Worm (Caenorhabditis elegans) whole organism, midembryonic: ENCODE measurements around the gene msp-65.
"Not testable (repeated sequence)": the region's sequence is repeated elsewhere in the genome, so short reads cannot be mapped to it uniquely, and the experiment has no call there.

Experiments
- T22C8.4 ChIP-seq: fragments of 200-800 bp; sonication (Bioruptor generic); IDR thresholded peaks from 2 replicates; pipeline ENCODE4 v1.3.6; 2022; ENCODE audit warnings: missing genetic modification characterization, missing compliant biosample characterization
- cog-1 ChIP-seq: sonication (generic microtip); optimal IDR thresholded peaks from 2 replicates; lab custom pipeline; 2016; ENCODE audit warnings: missing genetic modification characterization, missing compliant biosample characterization
- flt-1 ChIP-seq: fragments of 200-800 bp; sonication (Bioruptor generic); IDR thresholded peaks from 2 replicates; pipeline ENCODE4 v1.3.6; 2022; ENCODE audit warnings: missing genetic modification characterization, missing compliant biosample characterization
- klf-2 ChIP-seq: fragments of 200-800 bp; sonication (Bioruptor generic); conservative IDR thresholded peaks from 2 replicates; pipeline ENCODE4 v1.3.6; 2022; ENCODE audit warnings: missing genetic modification reagents, missing genetic modification characterization, missing compliant biosample characterization
- med-1 ChIP-seq: sonication (generic microtip); optimal IDR thresholded peaks from 2 replicates; lab custom pipeline; 2017; ENCODE audit warnings: missing genetic modification characterization, mild to moderate bottlenecking, missing compliant biosample characterization, antibody characterized with exemption, missing genetic modification reagents; ENCODE audit not compliant: insufficient read depth
- ref-1 ChIP-seq: fragments of 200-800 bp; sonication (Bioruptor generic); conservative IDR thresholded peaks from 2 replicates; pipeline ENCODE4 v1.3.6; 2022; ENCODE audit warnings: missing genetic modification reagents, missing genetic modification characterization, missing compliant biosample characterization
- tab-1 ChIP-seq: fragments of 200-800 bp; sonication (Bioruptor generic); IDR thresholded peaks from 2 replicates; pipeline ENCODE4 v1.3.6; 2022; ENCODE audit warnings: missing genetic modification characterization, missing compliant biosample characterization
- ztf-23 ChIP-seq: fragments of 200-800 bp; sonication (Bioruptor generic); IDR thresholded peaks from 2 replicates; pipeline ENCODE4 v1.3.6; 2022; ENCODE audit warnings: missing genetic modification reagents, missing genetic modification characterization, missing compliant biosample characterization
- ztf-29 ChIP-seq: fragments of 200-800 bp; sonication (Bioruptor generic); IDR thresholded peaks from 2 replicates; pipeline ENCODE4 v1.3.6; 2022; ENCODE audit warnings: missing genetic modification reagents, missing genetic modification characterization, missing compliant biosample characterization

Gene msp-65

ce11 chrIV:5318835-5319303 lies 2.5 kb downstream of the msp-65 start, which contains the start of gene slc-46A:
slc-46A (plus strand) TSS chrIV:5319253.
- no peak for TF ChIP-seq T22C8.4 (GFP tag; lab: Robert Waterston, UW)
- no peak for TF ChIP-seq tab-1 (GFP tag; lab: Robert Waterston, UW)
- TF ChIP-seq flt-1 (GFP tag; lab: Robert Waterston, UW) = no peak
- no peak for TF ChIP-seq cog-1 (tag; lab: Kevin White, UChicago)
- no peak for TF ChIP-seq ztf-29 (GFP tag; lab: Robert Waterston, UW)
- TF ChIP-seq med-1 (GFP tag; lab: Kevin White, UChicago) = no peak

DNA sequence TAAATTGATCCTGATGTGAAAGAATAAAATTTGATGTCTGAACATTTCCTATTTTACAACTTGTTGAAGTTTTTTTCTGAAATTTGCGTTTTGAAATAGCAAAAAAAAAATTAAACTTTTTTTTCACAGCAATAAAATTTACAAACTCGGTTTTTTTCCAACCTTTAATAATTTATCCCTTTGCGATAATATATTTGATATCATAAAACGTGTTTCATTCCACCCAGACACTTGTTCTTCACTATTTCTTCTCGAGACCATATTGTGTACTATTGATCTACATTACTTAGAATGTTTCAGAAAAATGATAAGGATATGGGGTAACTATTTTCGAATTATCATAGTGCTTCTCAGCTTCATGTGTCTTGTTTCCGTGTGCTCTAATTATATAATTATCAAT lies 9.8 kb downstream of the msp-65 start, which contains the start of gene Y4C6B.4:
Y4C6B.4 (plus strand) TSS at position 301 of the 400 bp plus-strand sequence.
- TF ChIP-seq tab-1 (GFP tag; lab: Robert Waterston, UW) (no peak), klf-2 (GFP tag; lab: Robert Waterston, UW) (no peak), ref-1 (GFP tag; lab: Robert Waterston, UW) (no peak), med-1 (GFP tag; lab: Kevin White, UChicago) (no peak), flt-1 (GFP tag; lab: Robert Waterston, UW) (no peak), cog-1 (tag; lab: Kevin White, UChicago) (no peak), T22C8.4 (GFP tag; lab: Robert Waterston, UW) (no peak), ztf-29 (GFP tag; lab: Robert Waterston, UW) (no peak), ztf-23 (GFP tag; lab: Robert Waterston, UW) (no peak)

DNA sequence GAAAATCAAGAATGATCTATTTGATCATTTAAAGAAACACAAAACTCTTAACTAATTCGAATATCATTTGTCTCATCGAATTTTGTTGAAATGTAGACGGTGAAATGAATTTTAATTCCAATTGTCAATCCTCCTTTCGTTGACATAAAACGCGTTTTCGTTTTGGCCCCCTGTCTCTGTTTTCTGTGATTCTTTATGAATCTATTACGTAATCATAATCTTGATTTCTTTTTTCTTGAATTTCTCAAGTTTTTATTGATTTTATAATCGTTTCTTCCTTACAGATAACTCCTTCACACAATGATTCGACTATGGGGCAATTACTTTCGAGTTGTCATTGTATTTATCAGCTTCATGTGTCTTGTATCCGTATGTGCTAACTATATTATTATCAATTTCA lies 15.9 kb downstream of the msp-65 start, which contains the start of gene Y4C6B.3:
Y4C6B.3 (plus strand) TSS at position 301 of the 400 bp plus-strand sequence.
- no peak for TF ChIP-seq klf-2 (GFP tag; lab: Robert Waterston, UW)
- no peak for TF ChIP-seq tab-1 (GFP tag; lab: Robert Waterston, UW)
- TF ChIP-seq ztf-29 (GFP tag; lab: Robert Waterston, UW) = no peak
- TF ChIP-seq T22C8.4 (GFP tag; lab: Robert Waterston, UW) = no peak
- TF ChIP-seq med-1 (GFP tag; lab: Kevin White, UChicago) = no peak
- TF ChIP-seq cog-1 (tag; lab: Kevin White, UChicago) = no peak
- no peak for TF ChIP-seq flt-1 (GFP tag; lab: Robert Waterston, UW)
- TF ChIP-seq ref-1 (GFP tag; lab: Robert Waterston, UW) = no peak
- no peak for TF ChIP-seq ztf-23 (GFP tag; lab: Robert Waterston, UW)

ce11 chrIV:5333484-5333883 lies 17.2 kb downstream of the msp-65 start:
- no peak for TF ChIP-seq T22C8.4 (GFP tag; lab: Robert Waterston, UW)
- no peak for TF ChIP-seq med-1 (GFP tag; lab: Kevin White, UChicago)
- TF ChIP-seq tab-1 (GFP tag; lab: Robert Waterston, UW) = no peak
- no peak for TF ChIP-seq ztf-29 (GFP tag; lab: Robert Waterston, UW)
- TF ChIP-seq ztf-23 (GFP tag; lab: Robert Waterston, UW) = no peak

DNA sequence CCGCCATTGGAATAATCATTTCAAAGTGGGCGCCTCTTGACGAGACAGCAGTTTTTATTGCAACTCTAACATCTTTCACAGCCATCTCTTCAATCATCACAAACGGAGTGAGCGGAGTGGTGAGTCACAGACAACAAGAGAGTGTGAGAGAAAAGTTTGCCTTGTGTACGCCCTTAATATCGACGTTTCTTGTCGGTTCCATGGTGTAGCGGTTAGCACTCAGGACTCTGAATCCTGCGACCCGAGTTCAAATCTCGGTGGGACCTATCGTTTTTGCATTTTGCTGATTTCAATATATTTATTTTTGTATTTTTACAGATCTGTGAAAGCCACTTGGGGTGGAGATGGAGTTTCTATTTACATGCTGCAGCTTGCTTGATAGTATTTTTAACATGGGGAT lies 18.2 kb downstream of the msp-65 start:
- TF ChIP-seq tab-1 (GFP tag; lab: Robert Waterston, UW) (no peak), T22C8.4 (GFP tag; lab: Robert Waterston, UW) (no peak), med-1 (GFP tag; lab: Kevin White, UChicago) (no peak), ztf-29 (GFP tag; lab: Robert Waterston, UW) (0 out of 2 replicates have a peak, but pooled peaks have one; percentile 50), flt-1 (GFP tag; lab: Robert Waterston, UW) (no peak; the same call in 1 of the 2 replicates), ztf-23 (GFP tag; lab: Robert Waterston, UW) (peak; percentile 85)

ce11 chrIV:5337649-5338048 lies 21.3 kb downstream of the msp-65 start:
- TF ChIP-seq klf-2 (GFP tag; lab: Robert Waterston, UW) = no peak

DNA sequence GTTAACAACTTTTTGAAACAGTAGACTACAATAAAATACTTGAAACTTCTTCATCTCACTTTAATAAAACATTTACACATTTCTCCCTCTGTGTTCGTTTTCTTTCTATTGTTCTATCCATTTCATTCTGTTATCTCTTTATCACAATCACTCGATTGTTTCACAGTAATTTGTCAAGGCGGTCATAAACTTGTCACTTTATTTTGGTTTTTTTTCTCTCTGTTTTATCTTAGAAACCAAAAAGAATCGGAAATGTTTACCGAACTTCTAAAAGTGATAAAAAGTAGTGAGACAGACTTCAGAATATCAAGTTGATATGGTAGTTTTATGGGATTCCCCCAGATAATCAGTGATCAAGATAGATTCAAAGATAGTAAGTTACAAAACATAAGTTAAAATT lies 22.9 kb downstream of the msp-65 start, which contains the start of gene Y4C6B.2:
Y4C6B.2 (plus strand) TSS at position 320 of the 400 bp plus-strand sequence.
- TF ChIP-seq ref-1 (GFP tag; lab: Robert Waterston, UW) (no peak), tab-1 (GFP tag; lab: Robert Waterston, UW) (no peak), cog-1 (tag; lab: Kevin White, UChicago) (no peak), klf-2 (GFP tag; lab: Robert Waterston, UW) (no peak), ztf-23 (GFP tag; lab: Robert Waterston, UW) (no peak), T22C8.4 (GFP tag; lab: Robert Waterston, UW) (no peak), med-1 (GFP tag; lab: Kevin White, UChicago) (no peak), flt-1 (GFP tag; lab: Robert Waterston, UW) (no peak), ztf-29 (GFP tag; lab: Robert Waterston, UW) (no peak)

ce11 chrIV:5344168-5344567 lies 27.8 kb downstream of the msp-65 start:
- TF ChIP-seq tab-1 (GFP tag; lab: Robert Waterston, UW) = no peak
- no peak for TF ChIP-seq med-1 (GFP tag; lab: Kevin White, UChicago)
- TF ChIP-seq T22C8.4 (GFP tag; lab: Robert Waterston, UW) = no peak

DNA sequence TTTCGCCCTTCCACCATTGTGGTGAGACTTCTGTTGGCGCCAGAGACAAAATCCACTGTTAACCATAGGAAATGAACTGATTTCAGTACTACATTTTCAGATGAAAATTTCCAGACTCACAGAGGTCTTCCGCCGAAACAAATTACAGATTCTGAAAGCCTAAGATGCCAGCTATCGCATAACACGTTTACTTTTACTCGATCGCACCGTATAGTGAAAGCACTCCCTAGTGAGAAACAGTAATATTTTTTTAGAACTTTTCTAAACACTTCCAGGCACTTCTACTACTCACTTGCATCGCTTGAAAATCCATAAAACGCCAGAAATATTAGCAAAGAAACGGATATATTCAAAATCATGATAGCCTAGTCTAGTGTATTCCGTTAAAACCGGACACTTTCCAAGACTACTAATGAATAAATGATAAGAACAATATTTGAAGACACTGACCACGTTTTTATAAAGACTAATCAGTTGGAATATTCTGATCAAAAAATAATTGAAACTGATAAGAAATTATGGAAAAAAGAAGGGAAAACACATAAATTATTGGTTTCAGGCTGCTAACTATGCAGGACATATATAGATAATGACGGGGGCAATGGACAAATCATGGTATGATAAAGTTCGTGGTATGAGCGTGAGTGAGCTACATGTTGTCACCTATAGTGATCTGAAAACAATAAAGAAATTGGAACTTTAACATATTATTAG lies 34.3 kb downstream of the msp-65 start, which contains the start of gene gba-4:
gba-4 (minus strand) TSS at position 418 of the 714 bp plus-strand sequence.
- TF ChIP-seq tab-1 (GFP tag; lab: Robert Waterston, UW); med-1 (GFP tag; lab: Kevin White, UChicago); ztf-23 (GFP tag; lab: Robert Waterston, UW): not testable (repeated sequence)
